Worm (Caenorhabditis elegans) whole organism, midembryonic: ENCODE results near the gene mut-7.

Experiments used
- flt-1 ChIP-seq: fragments of 200-800 bp; sonication (Bioruptor generic); IDR thresholded peaks from 2 replicates; pipeline ENCODE4 v1.3.6; 2022; ENCODE audit warnings: missing genetic modification characterization, missing compliant biosample characterization
- med-1 ChIP-seq: sonication (generic microtip); optimal IDR thresholded peaks from 2 replicates; lab custom pipeline; 2017; ENCODE audit warnings: missing genetic modification characterization, mild to moderate bottlenecking, missing compliant biosample characterization, antibody characterized with exemption, missing genetic modification reagents; ENCODE audit not compliant: insufficient read depth
- ref-1 ChIP-seq: fragments of 200-800 bp; sonication (Bioruptor generic); conservative IDR thresholded peaks from 2 replicates; pipeline ENCODE4 v1.3.6; 2022; ENCODE audit warnings: missing genetic modification reagents, missing genetic modification characterization, missing compliant biosample characterization
- tab-1 ChIP-seq: fragments of 200-800 bp; sonication (Bioruptor generic); IDR thresholded peaks from 2 replicates; pipeline ENCODE4 v1.3.6; 2022; ENCODE audit warnings: missing genetic modification characterization, missing compliant biosample characterization
- ztf-29 ChIP-seq: fragments of 200-800 bp; sonication (Bioruptor generic); IDR thresholded peaks from 2 replicates; pipeline ENCODE4 v1.3.6; 2022; ENCODE audit warnings: missing genetic modification reagents, missing genetic modification characterization, missing compliant biosample characterization

DNA sequence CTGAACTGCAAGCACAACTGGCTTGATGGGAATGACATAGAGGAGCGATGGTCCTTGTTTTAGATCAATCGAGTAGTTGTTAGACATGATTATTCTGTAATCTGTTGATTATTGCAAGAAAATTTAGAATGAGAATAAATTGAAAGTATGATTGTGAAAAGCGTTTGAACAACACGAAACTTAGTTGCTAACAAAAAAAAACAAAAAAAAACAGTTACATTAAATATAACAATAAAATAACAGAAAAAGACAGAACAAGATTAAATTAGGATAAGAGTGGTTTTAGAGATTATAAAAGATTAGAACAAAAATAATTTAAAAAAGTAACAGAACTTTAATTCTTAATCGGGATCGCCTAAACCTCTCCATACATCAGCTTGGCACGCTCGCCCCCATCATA is 21.1 kb upstream of the mut-7 start, which contains the start of gene C48B4.9:
- TF ChIP-seq tab-1 (no peak), ztf-29 (GFP tag; lab: Robert Waterston, UW) (no peak), flt-1 (GFP tag; lab: Robert Waterston, UW) (no peak), med-1 (no peak), ref-1 (GFP tag; lab: Robert Waterston, UW) (no peak)
